Fruit fly (Drosophila melanogaster) whole organism, prepupa: Measurements from ENCODE around the gene CG13297.

Source experiments
- CG9139 ChIP-seq: fragments of 200-800 bp; sonication (Bioruptor generic); optimal IDR thresholded peaks from 3 replicates; lab custom pipeline; 2017; ENCODE audit warnings: missing biosample characterization, mild to moderate bottlenecking, missing genetic modification characterization
- net ChIP-seq: fragments of 200-800 bp; sonication (Bioruptor generic); optimal IDR thresholded peaks from 3 replicates; lab custom pipeline; 2016; ENCODE audit warnings: missing biosample characterization, missing genetic modification characterization
- vri ChIP-seq: fragments of 200-800 bp; sonication (Bioruptor generic); optimal IDR thresholded peaks from 3 replicates; lab custom pipeline; 2016; ENCODE audit warnings: missing biosample characterization, mild to moderate bottlenecking, missing genetic modification characterization

DNA sequence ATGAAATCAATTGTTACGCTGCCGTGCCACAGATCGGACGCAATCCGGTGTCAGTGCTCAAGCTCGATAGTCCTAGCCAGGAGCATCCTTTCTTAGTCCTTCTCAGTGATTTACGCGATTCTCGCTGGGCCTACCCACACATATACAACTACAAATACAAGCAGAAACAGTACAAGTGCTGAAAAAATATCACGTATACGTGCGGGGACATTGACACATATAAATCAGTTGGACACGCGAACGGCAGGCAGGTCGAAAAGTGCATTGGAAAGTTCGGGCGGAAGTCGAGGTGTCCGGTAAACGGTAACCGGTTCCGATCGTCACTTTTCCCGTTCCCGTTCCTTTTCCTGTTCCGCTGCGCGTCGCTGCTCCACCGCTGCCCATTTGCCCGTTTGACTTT is 45.7 kb downstream of the CG13297 start:
- TF ChIP-seq vri (GFP tag; lab: Kevin White, UChicago): no peak
- no peak for TF ChIP-seq net (GFP tag; lab: Kevin White, UChicago)
- TF ChIP-seq CG9139: no peak
